Worm (Caenorhabditis elegans): ENCODE results near the gene Y7A5A.20.

Y7A5A.20 gene

ce11 chrX:15841086-15841622 lies 13.0 kb downstream of the Y7A5A.20 start, which contains the start of gene serp-1.1 (continued):
- TF ChIP-seq R02D3.7 (tag; optimal IDR thresholded peaks at IDR 0.05) (peak; percentile 73), elt-1 (tag; optimal IDR thresholded peaks at IDR 0.05) (no peak), fos-1 (tag; optimal IDR thresholded peaks at IDR 0.05) (peak; percentile 99)

DNA sequence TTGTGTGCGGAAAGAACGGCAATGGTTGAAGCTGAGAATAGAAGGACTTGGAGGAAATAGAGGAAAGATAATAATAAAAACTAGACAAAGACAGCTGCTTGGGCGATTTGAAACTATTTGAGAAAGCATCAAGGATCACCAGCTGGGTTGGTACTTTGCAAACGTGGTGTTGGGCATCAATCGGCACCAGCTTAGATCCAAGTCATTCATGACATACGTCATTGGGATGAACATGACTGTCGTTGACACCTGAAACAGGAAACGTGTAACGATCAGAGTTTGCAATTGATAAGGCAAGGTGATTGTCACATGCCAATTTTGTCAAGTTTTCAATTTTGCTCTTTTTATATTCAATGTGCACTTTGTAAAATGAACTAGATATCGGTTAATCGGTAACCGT lies 14.3 kb downstream of the Y7A5A.20 start:
- TF ChIP-seq gmeb-1 (tag; optimal IDR thresholded peaks at IDR 0.05) (peak; percentile 4), sma-9 (GFP tag; optimal IDR thresholded peaks at IDR 0.05) (peak; percentile 73), sma-9 (tag; optimal IDR thresholded peaks at IDR 0.05) (no peak), sem-4 (tag; optimal IDR thresholded peaks at IDR 0.05) (peak; percentile 34), crh-2 (tag; optimal IDR thresholded peaks at IDR 0.05) (peak; percentile 29), unc-62 (GFP tag; optimal IDR thresholded peaks at IDR 0.05) (no peak), nhr-129 (tag; optimal IDR thresholded peaks at IDR 0.05) (peak; percentile 29), aly-2 (tag; optimal IDR thresholded peaks at IDR 0.05) (no peak), nhr-77 (tag; optimal IDR thresholded peaks at IDR 0.05) (no peak), sma-3 (GFP tag; optimal IDR thresholded peaks at IDR 0.05) (peak; percentile 23), unc-55 (GFP tag; optimal IDR thresholded peaks at IDR 0.05) (no peak), lsy-2 (tag; optimal IDR thresholded peaks at IDR 0.05) (peak; percentile 26 to 32), F13H6.1 (tag; optimal IDR thresholded peaks at IDR 0.05) (peak; percentile 1), R02D3.7 (tag; optimal IDR thresholded peaks at IDR 0.05) (no peak), ZK546.5 (tag; optimal IDR thresholded peaks at IDR 0.05) (no peak), ztf-4 (tag; optimal IDR thresholded peaks at IDR 0.05) (no peak), elt-3 (tag; optimal IDR thresholded peaks at IDR 0.05) (no peak), nhr-21 (tag; optimal IDR thresholded peaks at IDR 0.05) (peak; percentile 27), blmp-1 (tag; optimal IDR thresholded peaks at IDR 0.05; ENCODE audit: insufficient read depth) (no peak), egl-27 (tag; optimal IDR thresholded peaks at IDR 0.05) (no peak), fos-1 (tag; optimal IDR thresholded peaks at IDR 0.05) (peak; percentile 60)

DNA sequence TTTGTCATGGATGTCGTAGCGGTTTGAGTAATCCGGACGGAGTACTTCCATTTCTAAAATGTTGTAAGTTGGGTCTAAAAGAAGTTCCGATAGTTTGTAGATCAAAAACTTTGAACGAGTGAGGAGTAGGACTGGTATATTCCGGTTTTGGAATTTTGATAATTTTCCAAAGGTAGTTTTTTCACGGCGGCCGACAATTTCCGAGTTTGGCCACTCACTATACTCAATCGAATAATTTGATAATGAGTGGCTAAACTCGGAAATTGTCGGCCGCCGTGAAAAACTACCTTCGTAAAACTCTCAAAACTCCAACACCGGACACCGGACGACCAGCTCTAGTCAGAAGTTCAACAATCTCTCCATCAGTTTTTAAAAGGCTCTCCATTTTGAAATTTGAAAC lies 16.2 kb downstream of the Y7A5A.20 start:
- TF ChIP-seq alr-1 (tag; optimal IDR thresholded peaks at IDR 0.05) (no peak), nhr-6 (tag; optimal IDR thresholded peaks at IDR 0.05) (no peak), lin-13 (GFP tag; optimal IDR thresholded peaks at IDR 0.05) (no peak), dmd-4 (tag; optimal IDR thresholded peaks at IDR 0.05) (no peak), unc-62 (GFP tag; optimal IDR thresholded peaks at IDR 0.05) (no peak), lsy-2 (tag; optimal IDR thresholded peaks at IDR 0.05) (no peak), nhr-12 (tag; optimal IDR thresholded peaks at IDR 0.05) (no peak), ceh-16 (tag; optimal IDR thresholded peaks at IDR 0.05) (no peak), ZK546.5 (tag; optimal IDR thresholded peaks at IDR 0.05) (no peak)

ce11 chrX:15846552-15846951 lies 18.4 kb downstream of the Y7A5A.20 start:
- peak; percentile 21 for TF ChIP-seq sma-9 (GFP tag; optimal IDR thresholded peaks at IDR 0.05)
- no peak for TF ChIP-seq sma-9 (tag; optimal IDR thresholded peaks at IDR 0.05)
- TF ChIP-seq fos-1 (tag; optimal IDR thresholded peaks at IDR 0.05), result peak; percentile 16
- no peak for TF ChIP-seq nhr-6 (tag; optimal IDR thresholded peaks at IDR 0.05)
- no peak for TF ChIP-seq egl-27 (tag; optimal IDR thresholded peaks at IDR 0.05)
- TF ChIP-seq lin-11 (tag; optimal IDR thresholded peaks at IDR 0.05), result no peak
- no peak for TF ChIP-seq ztf-11 (tag; optimal IDR thresholded peaks at IDR 0.05)
- peak; percentile 8 for TF ChIP-seq crh-2 (tag; optimal IDR thresholded peaks at IDR 0.05)

DNA sequence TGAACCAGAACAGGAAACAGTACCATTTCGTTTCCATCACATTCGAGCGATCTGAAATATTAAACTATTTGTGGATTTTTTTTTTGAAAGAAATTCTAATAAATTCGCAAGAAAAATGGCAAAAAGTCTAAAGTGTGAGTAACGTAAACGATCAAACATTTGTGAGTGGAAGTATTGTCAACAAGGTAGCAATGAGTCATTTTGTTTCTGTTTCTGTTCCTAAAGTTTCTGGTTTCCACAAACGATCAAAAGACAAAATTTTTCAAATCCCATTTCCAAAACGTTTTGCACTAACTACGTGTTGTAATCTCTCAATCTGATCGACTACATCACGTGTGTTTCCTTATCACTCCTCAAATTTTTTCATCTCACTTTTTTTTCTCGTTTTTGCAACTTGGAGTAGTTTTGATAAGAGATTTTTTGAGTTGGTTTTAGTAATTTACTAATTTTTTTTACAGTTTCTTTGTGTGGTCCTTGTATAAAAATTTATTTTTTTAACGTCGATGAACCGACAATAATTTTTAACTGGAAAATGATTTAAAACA lies 19.5 kb downstream of the Y7A5A.20 start, which contains the start of gene F59F4.3:
Gene F59F4.3 (minus strand): TSS at position 51 of the 545 bp plus-strand sequence.
- TF ChIP-seq mbf-1 (tag; optimal IDR thresholded peaks at IDR 0.05) (no peak), unc-39 (tag; optimal IDR thresholded peaks at IDR 0.05) (no peak), crh-2 (tag; optimal IDR thresholded peaks at IDR 0.05) (peak; percentile 33), blmp-1 (tag; optimal IDR thresholded peaks at IDR 0.05; ENCODE audit: insufficient read depth) (peak; percentile 4), egl-27 (tag; optimal IDR thresholded peaks at IDR 0.05) (no peak), sma-9 (GFP tag; optimal IDR thresholded peaks at IDR 0.05) (peak; percentile 49), sma-9 (tag; optimal IDR thresholded peaks at IDR 0.05) (no peak), sem-4 (tag; optimal IDR thresholded peaks at IDR 0.05) (no peak), nhr-129 (tag; optimal IDR thresholded peaks at IDR 0.05) (no peak), snpc-4 (tag; optimal IDR thresholded peaks at IDR 0.05) (no peak)

Data from whole organism, L2 larva.